Fruit fly (Drosophila melanogaster) whole organism, embryonic: ENCODE results near the gene CG13862.

Source experiments
- Atf3 ChIP-seq: fragments of 200-800 bp; sonication (Bioruptor generic); optimal IDR thresholded peaks from 3 replicates; lab custom pipeline; 2016; ENCODE audit warnings: missing biosample characterization, missing genetic modification characterization
- Blimp-1 ChIP-seq: fragments of 200-800 bp; sonication (Bioruptor generic); optimal IDR thresholded peaks from 3 replicates; lab custom pipeline; 2018; ENCODE audit warnings: missing biosample characterization, missing genetic modification characterization, mild to moderate bottlenecking, moderate library complexity, missing genetic modification reagents
- BtbVII ChIP-seq: fragments of 200-800 bp; sonication (Bioruptor generic); optimal IDR thresholded peaks from 3 replicates; lab custom pipeline; 2017; ENCODE audit warnings: missing biosample characterization, mild to moderate bottlenecking, missing genetic modification characterization
- CG10959 ChIP-seq: fragments of 200-800 bp; sonication (Bioruptor generic); IDR thresholded peaks from 2 replicates; pipeline ENCODE4 v1.3.6; 2022; ENCODE audit warnings: missing biosample characterization, missing genetic modification characterization
- CG11695 ChIP-seq: fragments of 200-800 bp; sonication (Bioruptor generic); IDR thresholded peaks from 3 replicates; pipeline ENCODE4 v1.3.6; 2022; ENCODE audit warnings: missing biosample characterization, missing genetic modification characterization
- CG11696 ChIP-seq: fragments of 200-800 bp; sonication (Bioruptor generic); IDR thresholded peaks from 2 replicates; pipeline ENCODE4 v1.3.6; 2022; ENCODE audit warnings: missing biosample characterization, missing genetic modification characterization
- CG12071 ChIP-seq: fragments of 200-800 bp; sonication (Bioruptor generic); optimal IDR thresholded peaks from 3 replicates; lab custom pipeline; 2018; ENCODE audit warnings: missing biosample characterization, mild to moderate bottlenecking, missing genetic modification characterization
- CG12942 ChIP-seq: fragments of 200-800 bp; sonication (Bioruptor generic); optimal IDR thresholded peaks from 3 replicates; lab custom pipeline; 2016; ENCODE audit warnings: missing biosample characterization, missing genetic modification characterization
- CG14014 ChIP-seq: fragments of 200-800 bp; sonication (Bioruptor generic); IDR thresholded peaks from 2 replicates; pipeline ENCODE4 v1.3.6; 2022; ENCODE audit warnings: missing biosample characterization, missing genetic modification characterization
- CG14441 ChIP-seq: fragments of 200-800 bp; sonication (Bioruptor generic); IDR thresholded peaks from 2 replicates; pipeline ENCODE4 v1.3.6; 2022; ENCODE audit warnings: missing biosample characterization, missing genetic modification characterization
- CG15514 ChIP-seq: fragments of 200-800 bp; sonication (Bioruptor generic); optimal IDR thresholded peaks from 3 replicates; lab custom pipeline; 2017; ENCODE audit warnings: missing biosample characterization, missing genetic modification characterization, mild to moderate bottlenecking, moderate library complexity, missing genetic modification reagents
- CG15601 ChIP-seq: fragments of 200-800 bp; sonication (Bioruptor generic); optimal IDR thresholded peaks from 3 replicates; lab custom pipeline; 2019; ENCODE audit warnings: missing biosample characterization, mild to moderate bottlenecking, missing genetic modification characterization, moderate library complexity
- CG16815 ChIP-seq: fragments of 200-800 bp; sonication (Bioruptor generic); optimal IDR thresholded peaks from 3 replicates; lab custom pipeline; 2017; ENCODE audit warnings: missing biosample characterization, mild to moderate bottlenecking, missing genetic modification characterization
- CG18262 ChIP-seq: fragments of 200-800 bp; optimal IDR thresholded peaks from 3 replicates; lab custom pipeline; 2019; ENCODE audit warnings: missing biosample characterization, mild to moderate bottlenecking, missing genetic modification characterization, moderate library complexity
- CG18599 ChIP-seq: fragments of 200-800 bp; sonication (Bioruptor generic); optimal IDR thresholded peaks from 3 replicates; lab custom pipeline; 2017; ENCODE audit warnings: missing biosample characterization, missing genetic modification characterization, mild to moderate bottlenecking, moderate library complexity, missing genetic modification reagents
- CG2116 ChIP-seq: fragments of 200-800 bp; sonication (Bioruptor generic); optimal IDR thresholded peaks from 3 replicates; lab custom pipeline; 2018; ENCODE audit warnings: missing biosample characterization, mild to moderate bottlenecking, missing genetic modification characterization
- CG2712 ChIP-seq: fragments of 200-800 bp; optimal IDR thresholded peaks from 3 replicates; lab custom pipeline; 2019; ENCODE audit warnings: missing biosample characterization, mild to moderate bottlenecking, missing genetic modification characterization, moderate library complexity
- CG31224 ChIP-seq: fragments of 200-800 bp; sonication (Bioruptor generic); IDR thresholded peaks from 2 replicates; pipeline ENCODE4 v1.3.6; 2022; ENCODE audit warnings: missing biosample characterization, missing genetic modification characterization
- CG31388 ChIP-seq: fragments of 200-800 bp; sonication (Bioruptor generic); optimal IDR thresholded peaks from 2 replicates; lab custom pipeline; 2016; ENCODE audit warnings: missing biosample characterization, missing genetic modification characterization
- CG34224 ChIP-seq: fragments of 200-800 bp; sonication (Bioruptor generic); IDR thresholded peaks from 3 replicates; pipeline ENCODE4 v1.3.6; 2022; ENCODE audit warnings: missing biosample characterization, missing genetic modification characterization; ENCODE audit not compliant: partially characterized antibody
- CG42726 ChIP-seq: fragments of 200-800 bp; sonication (Bioruptor generic); IDR thresholded peaks from 2 replicates; pipeline ENCODE4 v1.3.6; 2022; ENCODE audit warnings: missing biosample characterization, missing genetic modification characterization; ENCODE audit not compliant: partially characterized antibody
- CG7372 ChIP-seq: fragments of 200-800 bp; sonication (Bioruptor generic); IDR thresholded peaks from 2 replicates; pipeline ENCODE4 v1.3.6; 2022; ENCODE audit warnings: missing biosample characterization, missing genetic modification characterization
- CG7963 ChIP-seq: fragments of 200-800 bp; sonication (Bioruptor generic); IDR thresholded peaks from 3 replicates; pipeline ENCODE4 v1.3.6; 2022; ENCODE audit warnings: missing biosample characterization, missing genetic modification characterization; ENCODE audit not compliant: partially characterized antibody
- CG8944 ChIP-seq: fragments of 200-800 bp; sonication (Bioruptor generic); optimal IDR thresholded peaks from 3 replicates; lab custom pipeline; 2016; ENCODE audit warnings: missing biosample characterization, missing genetic modification characterization
- Deaf1 ChIP-seq: fragments of 200-800 bp; optimal IDR thresholded peaks from 3 replicates; lab custom pipeline; 2019; ENCODE audit warnings: missing biosample characterization, mild to moderate bottlenecking, missing genetic modification characterization, moderate library complexity
- ERR ChIP-seq: fragments of 200-800 bp; sonication (Bioruptor generic); optimal IDR thresholded peaks from 2 replicates; lab custom pipeline; 2016; ENCODE audit warnings: missing biosample characterization, missing genetic modification characterization
- Fer1 ChIP-seq: fragments of 200-800 bp; sonication (Bioruptor generic); optimal IDR thresholded peaks from 2 replicates; lab custom pipeline; 2017; ENCODE audit warnings: missing biosample characterization, mild to moderate bottlenecking, missing genetic modification characterization
- Jarid2 ChIP-seq: fragments of 200-800 bp; sonication (Bioruptor generic); optimal IDR thresholded peaks from 3 replicates; lab custom pipeline; 2017; ENCODE audit warnings: mild to moderate bottlenecking, missing biosample characterization, missing genetic modification reagents, missing genetic modification characterization
- Kr ChIP-seq: fragments of 200-800 bp; sonication (Bioruptor generic); optimal IDR thresholded peaks from 2 replicates; lab custom pipeline; 2017; ENCODE audit warnings: missing biosample characterization, mild to moderate bottlenecking, missing genetic modification characterization
- Myb ChIP-seq: fragments of 200-800 bp; sonication (Bioruptor generic); optimal IDR thresholded peaks from 2 replicates; lab custom pipeline; 2016; ENCODE audit warnings: missing biosample characterization, missing genetic modification characterization
- Sox102F ChIP-seq: fragments of 200-800 bp; sonication (Bioruptor generic); optimal IDR thresholded peaks from 2 replicates; lab custom pipeline; 2018; ENCODE audit warnings: missing biosample characterization, mild to moderate bottlenecking, missing genetic modification characterization, moderate library complexity
- Sry-β ChIP-seq: fragments of 200-800 bp; sonication (Bioruptor generic); optimal IDR thresholded peaks from 2 replicates; lab custom pipeline; 2018; ENCODE audit warnings: missing biosample characterization, mild to moderate bottlenecking, missing genetic modification characterization, moderate library complexity
- Sry-δ ChIP-seq: fragments of 200-800 bp; sonication (Bioruptor generic); optimal IDR thresholded peaks from 2 replicates; lab custom pipeline; 2016; ENCODE audit warnings: missing biosample characterization, missing genetic modification characterization
- YL-1 ChIP-seq: fragments of 200-800 bp; sonication (Bioruptor generic); optimal IDR thresholded peaks from 3 replicates; lab custom pipeline; 2017; ENCODE audit warnings: missing biosample characterization, mild to moderate bottlenecking, missing genetic modification characterization
- bab2 ChIP-seq: fragments of 200-800 bp; sonication (Bioruptor generic); optimal IDR thresholded peaks from 2 replicates; lab custom pipeline; 2016; ENCODE audit warnings: missing biosample characterization, missing genetic modification characterization
- bigmax ChIP-seq: fragments of 200-800 bp; sonication (Bioruptor generic); optimal IDR thresholded peaks from 2 replicates; lab custom pipeline; 2018; ENCODE audit warnings: missing biosample characterization, mild to moderate bottlenecking, missing genetic modification characterization
- crp ChIP-seq, 2 experiments: fragments of 200-800 bp; sonication (Bioruptor generic); optimal IDR thresholded peaks; 2 replicates in 1 of 2; 3 replicates in 1 of 2; lab custom pipeline; 2017; ENCODE audit warnings: missing biosample characterization in 2 of 2, missing genetic modification characterization in 2 of 2, mild to moderate bottlenecking in 1 of 2, moderate library complexity in 1 of 2
- da ChIP-seq: fragments of 200-800 bp; sonication (Bioruptor generic); optimal IDR thresholded peaks from 2 replicates; lab custom pipeline; 2016; ENCODE audit warnings: missing biosample characterization, missing genetic modification characterization
- eve ChIP-seq, 2 experiments: fragments of >200 bp; optimal IDR thresholded peaks; 2 replicates each; lab custom pipeline; 2017; ENCODE audit warnings: missing biosample characterization in 2 of 2, missing genetic modification characterization in 2 of 2
- fd102C ChIP-seq: fragments of 200-800 bp; sonication (Bioruptor generic); optimal IDR thresholded peaks from 2 replicates; lab custom pipeline; 2018; ENCODE audit warnings: missing biosample characterization, mild to moderate bottlenecking, missing genetic modification characterization, moderate library complexity
- fd64A ChIP-seq: fragments of 200-800 bp; sonication (Bioruptor generic); optimal IDR thresholded peaks from 3 replicates; lab custom pipeline; 2018; ENCODE audit warnings: missing biosample characterization, mild to moderate bottlenecking, missing genetic modification characterization
- gce ChIP-seq: fragments of 200-800 bp; sonication (Bioruptor generic); IDR thresholded peaks from 3 replicates; pipeline ENCODE4 v1.3.6; 2022; ENCODE audit warnings: missing biosample characterization, missing genetic modification characterization
- gfzf ChIP-seq: fragments of 200-800 bp; sonication (Bioruptor generic); optimal IDR thresholded peaks from 2 replicates; lab custom pipeline; 2016; ENCODE audit warnings: missing biosample characterization, mild to moderate bottlenecking, missing genetic modification characterization, moderate library complexity
- inv ChIP-seq: fragments of 200-800 bp; sonication (Bioruptor generic); IDR thresholded peaks from 2 replicates; pipeline ENCODE4 v1.3.6; 2022; ENCODE audit warnings: missing biosample characterization, missing genetic modification characterization; ENCODE audit not compliant: partially characterized antibody
- kah ChIP-seq: fragments of 200-800 bp; sonication (Bioruptor generic); optimal IDR thresholded peaks from 2 replicates; lab custom pipeline; 2018; ENCODE audit warnings: missing biosample characterization, mild to moderate bottlenecking, missing genetic modification characterization
- mam ChIP-seq: fragments of 200-800 bp; sonication (Bioruptor generic); optimal IDR thresholded peaks from 3 replicates; lab custom pipeline; 2016; ENCODE audit warnings: missing biosample characterization, missing genetic modification characterization
- p53 ChIP-seq: fragments of 200-800 bp; sonication (Bioruptor generic); optimal IDR thresholded peaks from 2 replicates; lab custom pipeline; 2016; ENCODE audit warnings: missing biosample characterization, missing genetic modification characterization
- ro ChIP-seq: fragments of 200-800 bp; sonication (Bioruptor generic); IDR thresholded peaks from 2 replicates; pipeline ENCODE4 v1.3.6; 2022; ENCODE audit warnings: missing biosample characterization, missing genetic modification characterization
- salm ChIP-seq: fragments of 200-800 bp; sonication (Bioruptor generic); optimal IDR thresholded peaks from 2 replicates; lab custom pipeline; 2018; ENCODE audit warnings: missing biosample characterization, mild to moderate bottlenecking, missing genetic modification characterization
- ssp ChIP-seq: fragments of 200-800 bp; sonication (Bioruptor generic); IDR thresholded peaks from 2 replicates; pipeline ENCODE4 v1.3.6; 2022; ENCODE audit warnings: missing biosample characterization, missing genetic modification characterization
- unpg ChIP-seq: fragments of 200-800 bp; sonication (Bioruptor generic); optimal IDR thresholded peaks from 3 replicates; lab custom pipeline; 2018; ENCODE audit warnings: missing biosample characterization, mild to moderate bottlenecking, missing genetic modification characterization, moderate library complexity

The CG13862 gene

dm6 chr3R:22368777-22369214 lies 37.0 kb downstream of the CG13862 start (continued):
- no peak for TF ChIP-seq gce (GFP tag; lab: Robert Waterston, UW)
- TF ChIP-seq crp (GFP tag; optimal IDR thresholded peaks at IDR 0.05; lab: Kevin White, UChicago): peak in 1 of 2 experiments; percentile 31
- no peak for TF ChIP-seq Kr (GFP tag; lab: Kevin White, UChicago)
- TF ChIP-seq Sry-β (GFP tag; lab: Kevin White, UChicago): no peak
- peak; percentile 54 for TF ChIP-seq Deaf1 (tag; lab: Kevin White, UChicago)
- no peak for TF ChIP-seq Myb (GFP tag; lab: Kevin White, UChicago)
- no peak for TF ChIP-seq CG8944 (GFP tag; lab: Kevin White, UChicago)
- TF ChIP-seq CG42726 (GFP tag; lab: Robert Waterston, UW): no peak
- TF ChIP-seq Atf3 (GFP tag; lab: Kevin White, UChicago): no peak
- TF ChIP-seq mam (GFP tag; lab: Kevin White, UChicago): peak; percentile 71
- TF ChIP-seq eve (GFP tag; optimal IDR thresholded peaks at IDR 0.05; lab: Kevin White, UChicago): no peak
- peak; percentile 81 for TF ChIP-seq CG14014 (GFP tag; lab: Robert Waterston, UW)
- TF ChIP-seq CG16815 (GFP tag; lab: Kevin White, UChicago): peak; percentile 47
- TF ChIP-seq salm (tag; lab: Kevin White, UChicago): no peak
- TF ChIP-seq CG18599: peak; percentile 87
- no peak for TF ChIP-seq fd64A (GFP tag; lab: Kevin White, UChicago)
- TF ChIP-seq da (GFP tag; lab: Kevin White, UChicago): no peak
- TF ChIP-seq CG15514: peak; percentile 48
- no peak for TF ChIP-seq bigmax (GFP tag; lab: Kevin White, UChicago)
- no peak for TF ChIP-seq CG31388 (GFP tag; lab: Kevin White, UChicago)
- TF ChIP-seq CG18262 (tag; lab: Kevin White, UChicago): peak; percentile 57
- no peak for TF ChIP-seq CG15601 (tag; lab: Kevin White, UChicago)
- no peak for TF ChIP-seq CG11696 (GFP tag; lab: Robert Waterston, UW)
- no peak for TF ChIP-seq YL-1
- no peak for TF ChIP-seq Blimp-1
- TF ChIP-seq Sox102F (GFP tag; lab: Kevin White, UChicago): peak; percentile 61
- TF ChIP-seq Jarid2 (GFP tag; lab: Kevin White, UChicago): peak; percentile 37
- peak; percentile 78 for TF ChIP-seq CG14441 (GFP tag; lab: Robert Waterston, UW)
- TF ChIP-seq Fer1: peak; percentile 74
- TF ChIP-seq CG12942 (GFP tag; lab: Kevin White, UChicago): peak; percentile 26
- TF ChIP-seq inv (GFP tag; lab: Robert Waterston, UW): no peak
- peak; percentile 59 for TF ChIP-seq CG31224 (GFP tag; lab: Robert Waterston, UW)
- TF ChIP-seq gfzf (GFP tag; lab: Kevin White, UChicago): no peak
- no peak for TF ChIP-seq ro (GFP tag; lab: Robert Waterston, UW)
- no peak for TF ChIP-seq fd102C
- TF ChIP-seq CG34224 (GFP tag; lab: Robert Waterston, UW): no peak
- no peak for TF ChIP-seq CG7963 (GFP tag; lab: Robert Waterston, UW)
- peak; percentile 6 for TF ChIP-seq CG12071 (GFP tag; lab: Kevin White, UChicago)
- TF ChIP-seq unpg (GFP tag; lab: Kevin White, UChicago): peak; percentile 57
- no peak for TF ChIP-seq ERR
- TF ChIP-seq ssp (GFP tag; lab: Robert Waterston, UW): no peak
- TF ChIP-seq CG2116: peak; percentile 14
- no peak for TF ChIP-seq p53 (GFP tag; lab: Kevin White, UChicago)
- TF ChIP-seq CG7372 (GFP tag; lab: Robert Waterston, UW): peak; percentile 56
- TF ChIP-seq BtbVII (GFP tag; lab: Kevin White, UChicago): peak; percentile 72
- no peak for TF ChIP-seq bab2 (GFP tag; lab: Kevin White, UChicago)
- TF ChIP-seq CG2712 (tag; lab: Kevin White, UChicago): peak; percentile 64
- TF ChIP-seq CG11695 (GFP tag; lab: Robert Waterston, UW): peak; percentile 61; the same call in 2 of the 3 replicates
- no peak for TF ChIP-seq kah
- no peak for TF ChIP-seq CG10959
- no peak for TF ChIP-seq Sry-δ
